Worm (Caenorhabditis elegans): ENCODE measurements around the gene lec-6.

lec-6 gene

ce11 chrIII:623754-624153 is 23.6 kb upstream of the lec-6 start:
- TF ChIP-seq jun-1 (tag; optimal IDR thresholded peaks at IDR 0.05) (peak; percentile 79), hmg-11 (tag; optimal IDR thresholded peaks at IDR 0.05) (peak; percentile 88), elt-2 (tag; optimal IDR thresholded peaks at IDR 0.05) (peak; percentile 97), mml-1 (tag; optimal IDR thresholded peaks at IDR 0.05) (no peak), egl-5 (tag; optimal IDR thresholded peaks at IDR 0.05) (peak; percentile 87), R02D3.7 (tag; optimal IDR thresholded peaks at IDR 0.05) (peak; percentile 34), nhr-77 (tag; optimal IDR thresholded peaks at IDR 0.05) (no peak), nhr-12 (tag; optimal IDR thresholded peaks at IDR 0.05) (no peak), pqm-1 (tag; optimal IDR thresholded peaks at IDR 0.05) (peak; percentile 97), ceh-82 (tag; optimal IDR thresholded peaks at IDR 0.05) (no peak), zag-1 (tag; optimal IDR thresholded peaks at IDR 0.05) (peak; percentile 36), ceh-16 (tag; optimal IDR thresholded peaks at IDR 0.05) (no peak), egl-27 (tag; optimal IDR thresholded peaks at IDR 0.05) (peak; percentile 39), unc-62 (GFP tag; optimal IDR thresholded peaks at IDR 0.05) (peak; percentile 82), lsy-12 (tag; optimal IDR thresholded peaks at IDR 0.05) (no peak), nfya-1 (tag; optimal IDR thresholded peaks at IDR 0.05; ENCODE audit: insufficient read depth) (peak; percentile 91), ztf-4 (tag; optimal IDR thresholded peaks at IDR 0.05) (no peak), pha-4 (tag; optimal IDR thresholded peaks at IDR 0.05) (peak; percentile 96), nhr-76 (tag; optimal IDR thresholded peaks at IDR 0.05) (no peak), lin-39 (tag; optimal IDR thresholded peaks at IDR 0.05) (peak; percentile 91), elt-3 (tag; optimal IDR thresholded peaks at IDR 0.05) (peak in 1 of 3 experiments; percentile 28), sea-2 (GFP tag; optimal IDR thresholded peaks at IDR 0.05) (no peak), skn-1 (tag; optimal IDR thresholded peaks at IDR 0.05) (peak; percentile 57), snpc-4 (tag; optimal IDR thresholded peaks at IDR 0.05) (peak; percentile 91), elt-1 (tag; optimal IDR thresholded peaks at IDR 0.05) (peak; percentile 67), nhr-23 (tag; optimal IDR thresholded peaks at IDR 0.05) (peak; percentile 83), nhr-28 (tag; optimal IDR thresholded peaks at IDR 0.05) (no peak), nhr-25 (tag; optimal IDR thresholded peaks at IDR 0.05) (peak; percentile 88), nhr-43 (tag; optimal IDR thresholded peaks at IDR 0.05; ENCODE audit: poor library complexity, severe bottlenecking) (peak; percentile 15), tbx-2 (tag; optimal IDR thresholded peaks at IDR 0.05) (peak; percentile 39), mdl-1 (tag; optimal IDR thresholded peaks at IDR 0.05) (peak; percentile 80), nhr-11 (tag; optimal IDR thresholded peaks at IDR 0.05) (no peak), lin-15B (tag; optimal IDR thresholded peaks at IDR 0.05) (peak; percentile 76), ceh-28 (tag; optimal IDR thresholded peaks at IDR 0.05) (peak; percentile 50), ztf-11 (tag; optimal IDR thresholded peaks at IDR 0.05) (no peak), unc-39 (tag; optimal IDR thresholded peaks at IDR 0.05) (no peak), ZK546.5 (tag; optimal IDR thresholded peaks at IDR 0.05) (no peak), fkh-10 (GFP tag; optimal IDR thresholded peaks at IDR 0.05) (no peak), fkh-2 (tag; optimal IDR thresholded peaks at IDR 0.05) (no peak)

ce11 chrIII:620204-620718 is 20.1 kb upstream of the lec-6 start, which contains the start of gene T19C3.4:
Gene T19C3.4, minus strand, starts transcription at chrIII:620254.
- TF ChIP-seq nhr-77 (tag; optimal IDR thresholded peaks at IDR 0.05), result no peak
- peak; percentile 41 for TF ChIP-seq pqm-1 (tag; optimal IDR thresholded peaks at IDR 0.05)
- peak; percentile 53 for TF ChIP-seq elt-2 (tag; optimal IDR thresholded peaks at IDR 0.05)
- no peak for TF ChIP-seq nhr-67 (tag; optimal IDR thresholded peaks at IDR 0.05)
- no peak for TF ChIP-seq nhr-76 (tag; optimal IDR thresholded peaks at IDR 0.05)
- TF ChIP-seq eor-1 (tag; optimal IDR thresholded peaks at IDR 0.05), result no peak
- TF ChIP-seq sea-2 (GFP tag; optimal IDR thresholded peaks at IDR 0.05), result no peak
- no peak for TF ChIP-seq ztf-4 (tag; optimal IDR thresholded peaks at IDR 0.05)
- peak; percentile 23 for TF ChIP-seq pha-4 (tag; optimal IDR thresholded peaks at IDR 0.05)
- no peak for TF ChIP-seq ZK546.5 (tag; optimal IDR thresholded peaks at IDR 0.05)

- TF ChIP-seq ceh-82 (tag; optimal IDR thresholded peaks at IDR 0.05) (no peak), hmg-11 (tag; optimal IDR thresholded peaks at IDR 0.05) (no peak), elt-2 (tag; optimal IDR thresholded peaks at IDR 0.05) (no peak), nhr-237 (tag; optimal IDR thresholded peaks at IDR 0.05) (no peak), egl-27 (tag; optimal IDR thresholded peaks at IDR 0.05) (no peak), ztf-4 (tag; optimal IDR thresholded peaks at IDR 0.05) (no peak), fkh-10 (GFP tag; optimal IDR thresholded peaks at IDR 0.05) (no peak), nhr-77 (tag; optimal IDR thresholded peaks at IDR 0.05) (no peak), ama-1 (optimal IDR thresholded peaks at IDR 0.05) (no peak), mdl-1 (tag; optimal IDR thresholded peaks at IDR 0.05) (no peak), tbx-2 (tag; optimal IDR thresholded peaks at IDR 0.05) (no peak), nhr-67 (tag; optimal IDR thresholded peaks at IDR 0.05) (no peak), eor-1 (tag; optimal IDR thresholded peaks at IDR 0.05) (no peak), snpc-4 (tag; optimal IDR thresholded peaks at IDR 0.05) (no peak), jun-1 (tag; optimal IDR thresholded peaks at IDR 0.05) (no peak), zag-1 (tag; optimal IDR thresholded peaks at IDR 0.05) (no peak)
These were observed 17.3 kb upstream of the lec-6 start, which contains the start of gene T19C3.2 for ce11 chrIII:617467-617866. Gene T19C3.2, minus strand, starts transcription at chrIII:617567.

All from whole organism, L3 larva.